Fruit fly (Drosophila melanogaster) whole organism, embryonic: ENCODE measurements around the gene Xe7.
A peak's percentile ranks its signal among the peaks of the same experiment; 100 is the strongest.

ENCODE experiments used
- Asciz ChIP-seq: fragments of 200-800 bp; sonication (Bioruptor generic); optimal IDR thresholded peaks from 2 replicates; lab custom pipeline; 2017; ENCODE audit warnings: missing biosample characterization, mild to moderate bottlenecking, missing genetic modification characterization, missing genetic modification reagents
- Blimp-1 ChIP-seq: fragments of 200-800 bp; sonication (Bioruptor generic); optimal IDR thresholded peaks from 3 replicates; lab custom pipeline; 2018; ENCODE audit warnings: missing biosample characterization, missing genetic modification characterization, mild to moderate bottlenecking, moderate library complexity, missing genetic modification reagents
- CG10209 ChIP-seq: fragments of 200-800 bp; sonication (Bioruptor generic); optimal IDR thresholded peaks from 3 replicates; lab custom pipeline; 2017; ENCODE audit warnings: missing biosample characterization, mild to moderate bottlenecking, missing genetic modification characterization, missing genetic modification reagents
- CG10267 ChIP-seq: fragments of 200-800 bp; sonication (Bioruptor generic); optimal IDR thresholded peaks from 2 replicates; lab custom pipeline; 2018; ENCODE audit warnings: missing biosample characterization, mild to moderate bottlenecking, missing genetic modification characterization, moderate library complexity
- CG11093 ChIP-seq: fragments of 200-800 bp; sonication (Bioruptor generic); IDR thresholded peaks from 3 replicates; pipeline ENCODE4 v1.3.6; 2022; ENCODE audit warnings: missing biosample characterization, missing genetic modification characterization
- CG11560 ChIP-seq: fragments of 200-800 bp; sonication (Bioruptor generic); IDR thresholded peaks from 3 replicates; pipeline ENCODE4 v1.3.6; 2022; ENCODE audit warnings: missing biosample characterization, missing genetic modification characterization
- CG12071 ChIP-seq: fragments of 200-800 bp; sonication (Bioruptor generic); optimal IDR thresholded peaks from 3 replicates; lab custom pipeline; 2018; ENCODE audit warnings: missing biosample characterization, mild to moderate bottlenecking, missing genetic modification characterization
- CG12659 ChIP-seq: fragments of 200-800 bp; sonication (Bioruptor generic); optimal IDR thresholded peaks from 3 replicates; lab custom pipeline; 2017; ENCODE audit warnings: mild to moderate bottlenecking, missing biosample characterization, missing genetic modification reagents, missing genetic modification characterization
- CG12744 ChIP-seq: fragments of 200-800 bp; sonication (Bioruptor generic); optimal IDR thresholded peaks from 2 replicates; lab custom pipeline; 2016; ENCODE audit warnings: missing biosample characterization, missing genetic modification characterization
- CG14441 ChIP-seq: fragments of 200-800 bp; sonication (Bioruptor generic); IDR thresholded peaks from 2 replicates; pipeline ENCODE4 v1.3.6; 2022; ENCODE audit warnings: missing biosample characterization, missing genetic modification characterization
- CG15011 ChIP-seq: fragments of 200-800 bp; sonication (Bioruptor generic); optimal IDR thresholded peaks from 3 replicates; lab custom pipeline; 2018; ENCODE audit warnings: missing biosample characterization, mild to moderate bottlenecking, missing genetic modification characterization
- CG17912 ChIP-seq: fragments of 200-800 bp; sonication (Bioruptor generic); optimal IDR thresholded peaks from 2 replicates; lab custom pipeline; 2018; ENCODE audit warnings: missing biosample characterization, mild to moderate bottlenecking, missing genetic modification characterization
- CG18262 ChIP-seq: fragments of 200-800 bp; optimal IDR thresholded peaks from 3 replicates; lab custom pipeline; 2019; ENCODE audit warnings: missing biosample characterization, mild to moderate bottlenecking, missing genetic modification characterization, moderate library complexity
- CG2889 ChIP-seq: fragments of 200-800 bp; sonication (Bioruptor generic); IDR thresholded peaks from 3 replicates; pipeline ENCODE4 v1.3.6; 2022; ENCODE audit warnings: missing biosample characterization, missing genetic modification characterization
- CG30020 ChIP-seq: fragments of 200-800 bp; optimal IDR thresholded peaks from 2 replicates; lab custom pipeline; 2019; ENCODE audit warnings: missing biosample characterization, mild to moderate bottlenecking, missing genetic modification characterization, moderate library complexity
- CG31388 ChIP-seq: fragments of 200-800 bp; sonication (Bioruptor generic); optimal IDR thresholded peaks from 2 replicates; lab custom pipeline; 2016; ENCODE audit warnings: missing biosample characterization, missing genetic modification characterization
- CG4404 ChIP-seq: fragments of 200-800 bp; sonication (Bioruptor generic); IDR thresholded peaks from 2 replicates; pipeline ENCODE4 v1.3.6; 2022; ENCODE audit warnings: missing biosample characterization, missing genetic modification characterization
- CkIIα-i1 ChIP-seq: fragments of 200-800 bp; sonication (Bioruptor generic); IDR thresholded peaks from 2 replicates; pipeline ENCODE4 v1.3.6; 2022; ENCODE audit warnings: missing biosample characterization, missing genetic modification characterization
- D19A ChIP-seq: fragments of 200-800 bp; optimal IDR thresholded peaks from 3 replicates; lab custom pipeline; 2019; ENCODE audit warnings: missing biosample characterization, mild to moderate bottlenecking, missing genetic modification characterization, moderate library complexity
- E2f1 ChIP-seq: fragments of 200-800 bp; sonication (Bioruptor generic); IDR thresholded peaks from 2 replicates; pipeline ENCODE4 v1.3.6; 2022; ENCODE audit warnings: missing biosample characterization, missing genetic modification characterization
- Elba2 ChIP-seq: fragments of 200-800 bp; sonication (Bioruptor generic); optimal IDR thresholded peaks from 3 replicates; lab custom pipeline; 2016; ENCODE audit warnings: missing biosample characterization, missing genetic modification characterization
- Fer3 ChIP-seq: fragments of 200-800 bp; sonication (Bioruptor generic); optimal IDR thresholded peaks from 2 replicates; lab custom pipeline; 2018; ENCODE audit warnings: missing biosample characterization, mild to moderate bottlenecking, missing genetic modification characterization, moderate library complexity
- H15 ChIP-seq: fragments of 200-800 bp; sonication (Bioruptor generic); IDR thresholded peaks from 3 replicates; pipeline ENCODE4 v1.3.6; 2022; ENCODE audit warnings: missing biosample characterization, missing genetic modification characterization
- Nf-YA ChIP-seq: fragments of 200-800 bp; sonication (Bioruptor generic); IDR thresholded peaks from 2 replicates; pipeline ENCODE4 v1.3.6; 2022; ENCODE audit warnings: missing biosample characterization, missing genetic modification characterization
- Oaz ChIP-seq: fragments of 200-800 bp; sonication (Bioruptor generic); IDR thresholded peaks from 2 replicates; pipeline ENCODE4 v1.3.6; 2022; ENCODE audit warnings: missing biosample characterization, missing genetic modification characterization
- PHDP ChIP-seq: fragments of 200-800 bp; sonication (Bioruptor generic); optimal IDR thresholded peaks from 3 replicates; lab custom pipeline; 2018; ENCODE audit warnings: missing biosample characterization, mild to moderate bottlenecking, missing genetic modification characterization, moderate library complexity
- Scr ChIP-seq: fragments of 200-800 bp; sonication (Bioruptor generic); IDR thresholded peaks from 2 replicates; pipeline ENCODE4 v1.3.6; 2022; ENCODE audit warnings: missing biosample characterization, missing genetic modification characterization; ENCODE audit not compliant: partially characterized antibody
- Sin3A ChIP-seq: fragments of >200 bp; optimal IDR thresholded peaks from 2 replicates; lab custom pipeline; 2018
- YL-1 ChIP-seq: fragments of 200-800 bp; sonication (Bioruptor generic); optimal IDR thresholded peaks from 3 replicates; lab custom pipeline; 2017; ENCODE audit warnings: missing biosample characterization, mild to moderate bottlenecking, missing genetic modification characterization
- abd-A ChIP-seq: fragments of 200-800 bp; sonication (Bioruptor generic); optimal IDR thresholded peaks from 3 replicates; lab custom pipeline; 2019; ENCODE audit warnings: missing biosample characterization, mild to moderate bottlenecking, missing genetic modification characterization, moderate library complexity
- ap ChIP-seq: fragments of 200-800 bp; sonication (Bioruptor generic); IDR thresholded peaks from 2 replicates; pipeline ENCODE4 v1.3.6; 2022; ENCODE audit warnings: missing biosample characterization, missing genetic modification characterization
- cad ChIP-seq: fragments of >200 bp; optimal IDR thresholded peaks from 2 replicates; lab custom pipeline; 2017; ENCODE audit warnings: missing biosample characterization, missing genetic modification characterization
- cg ChIP-seq: fragments of 200-800 bp; sonication (Bioruptor generic); optimal IDR thresholded peaks from 3 replicates; lab custom pipeline; 2019; ENCODE audit warnings: missing biosample characterization, mild to moderate bottlenecking, missing genetic modification characterization, moderate library complexity
- ci ChIP-seq: fragments of 200-800 bp; sonication (Bioruptor generic); IDR thresholded peaks from 3 replicates; pipeline ENCODE4 v1.3.6; 2022; ENCODE audit warnings: missing biosample characterization, missing genetic modification characterization
- da ChIP-seq: fragments of 200-800 bp; sonication (Bioruptor generic); optimal IDR thresholded peaks from 2 replicates; lab custom pipeline; 2016; ENCODE audit warnings: missing biosample characterization, missing genetic modification characterization
- dpn ChIP-seq, 2 experiments: fragments of 200-800 bp; sonication (Bioruptor generic); optimal IDR thresholded peaks; 3 replicates each; lab custom pipeline; 2016; ENCODE audit warnings: missing biosample characterization in 2 of 2, missing genetic modification characterization in 2 of 2
- dysf ChIP-seq: fragments of 200-800 bp; sonication (Bioruptor generic); IDR thresholded peaks from 3 replicates; pipeline ENCODE4 v1.3.6; 2022; ENCODE audit warnings: missing biosample characterization, missing genetic modification characterization
- fru ChIP-seq: fragments of >200 bp; optimal IDR thresholded peaks from 2 replicates; lab custom pipeline; 2017
- kah ChIP-seq: fragments of 200-800 bp; sonication (Bioruptor generic); optimal IDR thresholded peaks from 2 replicates; lab custom pipeline; 2018; ENCODE audit warnings: missing biosample characterization, mild to moderate bottlenecking, missing genetic modification characterization
- mam ChIP-seq: fragments of 200-800 bp; sonication (Bioruptor generic); optimal IDR thresholded peaks from 3 replicates; lab custom pipeline; 2016; ENCODE audit warnings: missing biosample characterization, missing genetic modification characterization
- nom ChIP-seq: fragments of 200-800 bp; sonication (Bioruptor generic); optimal IDR thresholded peaks from 2 replicates; lab custom pipeline; 2017; ENCODE audit warnings: missing biosample characterization, missing genetic modification characterization, mild to moderate bottlenecking, moderate library complexity, missing genetic modification reagents
- pan ChIP-seq, 4 experiments: fragments of >200 bp in 3 of 4; fragments of 200-800 bp in 1 of 4; sonication (Bioruptor generic) in 1 of 4; optimal IDR thresholded peaks in 3 of 4; IDR thresholded peaks in 1 of 4; 2 replicates each; pipeline versions ENCODE4 v1.3.6 to Lab custom; 2017 to 2022; ENCODE audit warnings: missing biosample characterization in 2 of 4, missing genetic modification characterization in 2 of 4, mixed read lengths in 1 of 4
- pb ChIP-seq: fragments of 200-800 bp; sonication (Bioruptor generic); optimal IDR thresholded peaks from 3 replicates; lab custom pipeline; 2016; ENCODE audit warnings: missing biosample characterization, missing genetic modification characterization
- pho ChIP-seq: fragments of 200-800 bp; sonication (Bioruptor generic); optimal IDR thresholded peaks from 2 replicates; lab custom pipeline; 2016; ENCODE audit warnings: missing biosample characterization, missing genetic modification characterization
- pita ChIP-seq: fragments of 200-800 bp; sonication (Bioruptor generic); optimal IDR thresholded peaks from 2 replicates; lab custom pipeline; 2017; ENCODE audit warnings: missing biosample characterization, mild to moderate bottlenecking, missing genetic modification characterization
- pnt ChIP-seq: fragments of 200-800 bp; sonication (Bioruptor generic); optimal IDR thresholded peaks from 3 replicates; lab custom pipeline; 2016; ENCODE audit warnings: missing biosample characterization, missing genetic modification characterization
- run ChIP-seq: fragments of 200-800 bp; sonication (Bioruptor generic); optimal IDR thresholded peaks from 3 replicates; lab custom pipeline; 2018; ENCODE audit warnings: missing biosample characterization, mild to moderate bottlenecking, missing genetic modification characterization
- sim ChIP-seq: fragments of 200-800 bp; sonication (Bioruptor generic); IDR thresholded peaks from 2 replicates; pipeline ENCODE4 v1.3.6; 2022; ENCODE audit warnings: missing biosample characterization, missing genetic modification characterization
- ssp ChIP-seq: fragments of 200-800 bp; sonication (Bioruptor generic); IDR thresholded peaks from 2 replicates; pipeline ENCODE4 v1.3.6; 2022; ENCODE audit warnings: missing biosample characterization, missing genetic modification characterization
- tio ChIP-seq: fragments of 200-800 bp; sonication (Bioruptor generic); optimal IDR thresholded peaks from 2 replicates; lab custom pipeline; 2017; ENCODE audit warnings: missing biosample characterization, missing genetic modification characterization, inconsistent platforms
- trem ChIP-seq: fragments of 200-800 bp; optimal IDR thresholded peaks from 3 replicates; lab custom pipeline; 2019; ENCODE audit warnings: missing biosample characterization, mild to moderate bottlenecking, missing genetic modification characterization, moderate library complexity

Gene Xe7

DNA sequence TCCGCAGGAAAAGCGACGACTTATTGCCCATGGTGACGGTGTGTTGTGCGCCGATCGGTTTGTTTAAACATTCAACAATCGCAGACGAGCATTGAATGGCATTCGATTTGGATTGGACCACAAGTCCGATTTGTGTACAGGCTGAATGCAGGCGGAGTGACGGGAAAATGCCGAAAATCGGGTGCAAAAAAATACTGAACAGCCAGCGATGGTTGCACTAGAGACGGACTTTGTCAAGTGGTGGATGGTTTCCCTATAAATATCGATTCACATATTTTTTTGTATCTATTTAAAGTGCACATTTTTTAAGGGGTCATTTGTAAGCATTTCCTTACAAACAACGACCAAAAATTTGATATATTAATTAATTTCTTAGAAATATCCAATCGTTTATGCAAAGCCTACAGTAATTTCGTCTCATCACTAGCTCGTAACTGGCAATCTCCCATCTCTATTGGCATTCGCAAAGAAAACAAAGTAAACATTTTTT, 14.4 kb downstream of the Xe7 start, which contains the start of the genes elm and MED27 (continued):
- TF ChIP-seq mam (peak; percentile 96), D19A (peak; percentile 81), Sin3A (lab: Kevin White, UChicago) (peak; percentile 95), ssp (GFP tag; lab: Robert Waterston, UW) (peak; percentile 91), cad (GFP tag; lab: Kevin White, UChicago) (no peak), pb (GFP tag; lab: Kevin White, UChicago) (peak; percentile 75), H15 (GFP tag; lab: Robert Waterston, UW) (peak; percentile 93), trem (peak; percentile 90), CG17912 (GFP tag; lab: Kevin White, UChicago) (no peak), CG31388 (GFP tag; lab: Kevin White, UChicago) (peak; percentile 90), CG2889 (GFP tag; lab: Robert Waterston, UW) (peak; percentile 90), PHDP (tag; lab: Kevin White, UChicago) (peak; percentile 90), pan (optimal IDR thresholded peaks at IDR 0.05; lab: Kevin White, UChicago) (no peak), pan (GFP tag; optimal IDR thresholded peaks at IDR 0.05 in 1 of 2, IDR thresholded peaks at IDR 0.05 in 1 of 2) (peak in 1 of 2 experiments; percentile 89), run (peak; percentile 48), kah (no peak), ci (GFP tag; lab: Robert Waterston, UW) (peak; percentile 91), Blimp-1 (GFP tag; lab: Kevin White, UChicago) (peak; percentile 86), ap (GFP tag; lab: Robert Waterston, UW) (peak; percentile 83), CG11093 (GFP tag; lab: Robert Waterston, UW) (peak; percentile 91), da (GFP tag; lab: Kevin White, UChicago) (peak; percentile 78), CkIIα-i1 (GFP tag; lab: Robert Waterston, UW) (no peak; the same call in 1 of the 2 replicates), CG10209 (GFP tag; lab: Kevin White, UChicago) (peak; percentile 90), abd-A (tag; lab: Kevin White, UChicago) (no peak), pita (GFP tag; lab: Kevin White, UChicago) (no peak), fru (no peak), nom (GFP tag; lab: Kevin White, UChicago) (peak; percentile 58), cg (GFP tag; lab: Kevin White, UChicago) (peak; percentile 24), CG14441 (GFP tag; lab: Robert Waterston, UW) (peak; percentile 95), Oaz (GFP tag; lab: Robert Waterston, UW) (peak; percentile 84), CG12659 (GFP tag; lab: Kevin White, UChicago) (peak; percentile 97), Nf-YA (GFP tag; lab: Robert Waterston, UW) (peak; percentile 81), dpn (GFP tag; optimal IDR thresholded peaks at IDR 0.05; lab: Kevin White, UChicago) (peak; percentile 95 to 96), CG15011 (no peak), CG4404 (GFP tag; lab: Robert Waterston, UW) (peak; percentile 97), Elba2 (peak; percentile 79), CG12744 (peak; percentile 86), CG12071 (GFP tag; lab: Kevin White, UChicago) (peak; percentile 15), CG30020 (peak; percentile 85), Asciz (GFP tag; lab: Kevin White, UChicago) (peak; percentile 67), YL-1 (peak; percentile 76), dysf (GFP tag; lab: Robert Waterston, UW) (peak; percentile 94), Scr (GFP tag; lab: Robert Waterston, UW) (peak; percentile 98), pnt (GFP tag; lab: Kevin White, UChicago) (peak; percentile 92), tio (GFP tag; lab: Kevin White, UChicago) (no peak), Fer3 (tag; lab: Kevin White, UChicago) (peak; percentile 89), CG18262 (tag; lab: Kevin White, UChicago) (peak; percentile 89), pho (GFP tag; lab: Kevin White, UChicago) (peak; percentile 94), E2f1 (GFP tag; lab: Robert Waterston, UW) (peak; percentile 92), CG11560 (tag; lab: Robert Waterston, UW) (peak; percentile 83), sim (GFP tag; lab: Robert Waterston, UW) (peak; percentile 60; the same call in 1 of the 2 replicates), CG10267 (tag; lab: Kevin White, UChicago) (peak; percentile 87)
